Worm (Caenorhabditis elegans) whole organism, L4 larva: ENCODE measurements around the gene C05G5.3.

ENCODE experiments used
- D1046.2 ChIP-seq: fragments of 200-800 bp; sonication (Bioruptor generic); IDR thresholded peaks from 2 replicates; pipeline ENCODE4 v1.3.6; 2022; ENCODE audit warnings: missing genetic modification characterization, missing compliant biosample characterization
- Y105C5A.15 ChIP-seq: fragments of 200-800 bp; sonication (Bioruptor generic); IDR thresholded peaks from 2 replicates; pipeline ENCODE4 v1.3.6; 2022; ENCODE audit warnings: missing genetic modification characterization, missing compliant biosample characterization
- aha-1 ChIP-seq: fragments of 150-350 bp; peaks from one replicate; lab custom pipeline; 2014; ENCODE audit warnings: missing biosample characterization, missing genetic modification characterization
- ceh-32 ChIP-seq: sonication (generic microtip); optimal IDR thresholded peaks from 2 replicates; lab custom pipeline; 2016; ENCODE audit warnings: mild to moderate bottlenecking, missing genetic modification characterization, missing compliant biosample characterization; ENCODE audit not compliant: poor library complexity
- ceh-82 ChIP-seq: sonication (generic microtip); optimal IDR thresholded peaks from 2 replicates; lab custom pipeline; 2017; ENCODE audit warnings: missing biosample characterization, missing genetic modification characterization
- dve-1 ChIP-seq: sonication (generic microtip); optimal IDR thresholded peaks from 2 replicates; lab custom pipeline; 2017; ENCODE audit warnings: antibody characterized with exemption, mild to moderate bottlenecking, missing genetic modification characterization, missing compliant biosample characterization; ENCODE audit not compliant: insufficient read depth
- egl-43 ChIP-seq: fragments of 200-800 bp; sonication (Bioruptor generic); IDR thresholded peaks from 2 replicates; pipeline ENCODE4 v1.3.6; 2022; ENCODE audit warnings: missing genetic modification reagents, missing genetic modification characterization, missing compliant biosample characterization
- lin-1 ChIP-seq: fragments of 200-800 bp; sonication (Bioruptor generic); IDR thresholded peaks from 2 replicates; pipeline ENCODE4 v1.3.6; 2022; ENCODE audit warnings: missing genetic modification reagents, missing genetic modification characterization, missing compliant biosample characterization
- lsy-2 ChIP-seq, 2 experiments: fragments of 150-350 bp in 1 of 2; sonication (generic microtip) in 1 of 2; optimal IDR thresholded peaks; 2 replicates each; lab custom pipeline; 2014 to 2017; ENCODE audit warnings: missing biosample characterization in 2 of 2, missing genetic modification characterization in 2 of 2
- spr-1 ChIP-seq: sonication (generic microtip); optimal IDR thresholded peaks from 2 replicates; lab custom pipeline; 2016; ENCODE audit warnings: mild to moderate bottlenecking, missing genetic modification characterization, missing compliant biosample characterization
- tag-97 ChIP-seq: fragments of 200-800 bp; sonication (Bioruptor generic); IDR thresholded peaks from 2 replicates; pipeline ENCODE4 v1.3.6; 2022; ENCODE audit warnings: missing genetic modification characterization, missing compliant biosample characterization

Gene C05G5.3

ce11 chrX:14706698-14707285 lies 45.0 kb downstream of the C05G5.3 start, which contains the start of gene tmem-184 (continued):
- TF ChIP-seq ceh-32 (tag; lab: Kevin White, UChicago): no peak
- no peak for TF ChIP-seq spr-1 (tag; lab: Kevin White, UChicago)
- TF ChIP-seq dve-1 (tag; lab: Kevin White, UChicago): peak; percentile 75
- TF ChIP-seq, all 104 proteins: peak for 28

- TF ChIP-seq egl-43: peak; percentile 14; the same call in 1 of the 2 replicates
- peak; percentile 28 for TF ChIP-seq aha-1 (tag; lab: Kevin White, UChicago)
- no peak for TF ChIP-seq ceh-82 (tag; lab: Kevin White, UChicago)
- TF ChIP-seq tag-97: no peak
- TF ChIP-seq lin-1 (GFP tag; lab: Robert Waterston, UW): no peak
- no peak for TF ChIP-seq lsy-2 (tag; optimal IDR thresholded peaks at IDR 0.05; lab: Kevin White, UChicago)
- TF ChIP-seq dve-1 (tag; lab: Kevin White, UChicago): no peak
- TF ChIP-seq Y105C5A.15 (GFP tag; lab: Robert Waterston, UW): no peak
These were observed 46.9 kb downstream of the C05G5.3 start for ce11 chrX:14704933-14705332.

- peak; percentile 38 for TF ChIP-seq aha-1 (tag; lab: Kevin White, UChicago)
- no peak for TF ChIP-seq D1046.2 (GFP tag; lab: Robert Waterston, UW)
- TF ChIP-seq egl-43: 0 out of 2 replicates have a peak, but pooled peaks have one; percentile 32
- TF ChIP-seq spr-1 (tag; lab: Kevin White, UChicago): no peak
These were observed 50.3 kb downstream of the C05G5.3 start, which contains the start of gene F40E10.5 for ce11 chrX:14701490-14701889. F40E10.5 (plus strand) TSS chrX:14701790.
